Worm (Caenorhabditis elegans): Measurements from ENCODE around the gene C16D9.1.

DNA sequence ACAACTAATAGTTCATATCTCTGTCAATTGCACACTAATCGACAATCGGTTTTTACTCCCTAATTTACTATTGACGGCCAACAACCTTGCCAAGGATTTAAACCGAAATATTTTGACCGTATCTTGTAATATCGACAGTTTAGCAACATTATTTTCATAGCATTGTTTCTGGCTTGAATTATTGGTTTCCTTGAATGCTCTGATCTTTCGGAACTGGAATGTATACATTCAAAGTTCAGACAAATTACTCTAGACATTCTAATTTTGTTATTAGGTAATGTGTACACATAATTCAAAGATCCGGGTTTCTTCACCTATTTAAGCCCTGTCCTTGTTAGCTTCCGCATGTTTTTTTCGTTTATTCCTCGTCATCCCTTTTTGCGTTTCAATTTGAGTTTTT is 4.8 kb downstream of the C16D9.1 start, which contains the start of gene C16D9.9:
- TF ChIP-seq Y53F4B.3 (GFP tag; IDR thresholded peaks at IDR 0.05) (no peak), dpl-1 (GFP tag; optimal IDR thresholded peaks at IDR 0.05) (no peak), unc-62 (GFP tag; optimal IDR thresholded peaks at IDR 0.05) (no peak), rcor-1 (GFP tag; IDR thresholded peaks at IDR 0.05) (no peak), ZK185.1 (tag; optimal IDR thresholded peaks at IDR 0.05; ENCODE audit: poor library complexity, severe bottlenecking) (no peak), bed-1 (GFP tag; IDR thresholded peaks at IDR 0.05) (no peak), him-1 (tag; optimal IDR thresholded peaks at IDR 0.05) (no peak), C06A6.2 (GFP tag; conservative IDR thresholded peaks at IDR 0.05) (no peak), atf-7 (tag; optimal IDR thresholded peaks at IDR 0.05) (no peak), repo-1 (tag; optimal IDR thresholded peaks at IDR 0.05) (no peak), nhr-80 (tag; optimal IDR thresholded peaks at IDR 0.05) (no peak), madf-8 (GFP tag; conservative IDR thresholded peaks at IDR 0.05) (no peak)
